Worm (Caenorhabditis elegans): Measurements from ENCODE around the gene hpo-36.
A peak's percentile ranks its signal among the peaks of the same experiment; 100 is the strongest.

Gene hpo-36

DNA sequence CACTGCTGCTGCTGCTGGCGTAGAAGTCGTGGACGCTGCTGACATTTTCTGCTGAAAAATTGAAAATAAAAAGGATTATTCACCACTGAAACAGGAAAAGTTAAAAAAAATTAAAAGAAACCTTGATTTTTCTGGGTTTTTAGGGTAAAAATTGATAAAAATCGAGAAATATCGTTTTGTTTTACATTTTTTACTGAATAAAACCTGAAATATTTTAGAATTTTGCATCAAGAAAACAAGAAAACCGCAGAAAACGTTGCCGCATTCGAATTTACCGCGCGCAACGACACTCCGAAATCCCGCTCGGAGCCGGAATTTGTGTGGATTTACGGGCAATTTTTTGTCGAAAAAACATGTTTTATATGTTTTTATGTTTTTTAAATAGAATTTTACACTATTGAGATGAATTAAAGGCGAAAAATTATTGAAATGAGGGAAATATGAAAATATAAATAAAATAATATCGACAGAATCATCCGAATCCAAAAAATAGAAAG is 20.3 kb upstream of the hpo-36 start, which contains the start of gene chk-1:
chk-1 (minus strand) TSS at position 51 of the 497 bp plus-strand sequence.
- TF ChIP-seq pha-4 (GFP tag; IDR thresholded peaks at IDR 0.05) (no peak), pha-4 (tag; optimal IDR thresholded peaks at IDR 0.05) (peak; percentile 24), nhr-76 (tag; optimal IDR thresholded peaks at IDR 0.05) (no peak), rbr-2 (tag; optimal IDR thresholded peaks at IDR 0.05) (peak; percentile 39), dpl-1 (GFP tag; optimal IDR thresholded peaks at IDR 0.05) (peak; percentile 95), hlh-11 (tag; optimal IDR thresholded peaks at IDR 0.05) (peak; percentile 50), hlh-30 (tag; optimal IDR thresholded peaks at IDR 0.05; ENCODE audit: insufficient read depth) (peak; percentile 52), lin-29 (GFP tag; IDR thresholded peaks at IDR 0.05) (no peak), mxl-2 (GFP tag; conservative IDR thresholded peaks at IDR 0.05) (no peak), pqm-1 (tag; optimal IDR thresholded peaks at IDR 0.05) (no peak), F49E8.2 (tag; optimal IDR thresholded peaks at IDR 0.05; ENCODE audit: borderline replicate concordance) (no peak), nhr-77 (tag; optimal IDR thresholded peaks at IDR 0.05) (peak; percentile 35), egl-27 (tag; optimal IDR thresholded peaks at IDR 0.05) (no peak), skn-1 (tag; optimal IDR thresholded peaks at IDR 0.05) (no peak), madf-5 (GFP tag; IDR thresholded peaks at IDR 0.05) (no peak), mdt-29 (GFP tag; IDR thresholded peaks at IDR 0.05) (no peak), dmd-6 (GFP tag; IDR thresholded peaks at IDR 0.05) (peak; percentile 14; the same call in 1 of the 2 replicates), daf-8 (GFP tag; IDR thresholded peaks at IDR 0.05) (no peak), hif-1 (tag; optimal IDR thresholded peaks at IDR 0.05) (peak in 1 of 2 experiments; percentile 63), ctbp-1 (GFP tag; IDR thresholded peaks at IDR 0.05) (no peak), R02D3.7 (tag; optimal IDR thresholded peaks at IDR 0.05) (peak; percentile 88), zip-11 (GFP tag; IDR thresholded peaks at IDR 0.05) (no peak), lin-13 (GFP tag; optimal IDR thresholded peaks at IDR 0.05) (no peak), tag-97 (GFP tag; IDR thresholded peaks at IDR 0.05) (no peak), mep-1 (tag; optimal IDR thresholded peaks at IDR 0.05) (no peak), nhr-41 (GFP tag; IDR thresholded peaks at IDR 0.05) (no peak), dmd-9 (GFP tag; IDR thresholded peaks at IDR 0.05) (no peak), tra-1 (GFP tag; IDR thresholded peaks at IDR 0.05) (no peak), Y48G9A.11 (GFP tag; IDR thresholded peaks at IDR 0.05) (peak; percentile 97), ceh-62 (tag; optimal IDR thresholded peaks at IDR 0.05) (no peak), lin-1 (GFP tag; IDR thresholded peaks at IDR 0.05) (no peak), ceh-44 (GFP tag; IDR thresholded peaks at IDR 0.05) (no peak), mes-2 (tag; optimal IDR thresholded peaks at IDR 0.05; ENCODE audit: poor library complexity, severe bottlenecking) (peak; percentile 83), unc-62 (GFP tag; optimal IDR thresholded peaks at IDR 0.05 in 1 of 2) (no peak), unc-62 (tag; optimal IDR thresholded peaks at IDR 0.05) (no peak), nhr-48 (tag; optimal IDR thresholded peaks at IDR 0.05) (no peak)

ce11 chrV:3756887-3757286 is 17.7 kb upstream of the hpo-36 start, which contains the start of gene gid-7:
TSS of gene gid-7 (minus strand) at chrV:3757074.
- TF ChIP-seq mdt-29 (GFP tag; IDR thresholded peaks at IDR 0.05) (no peak), tra-1 (GFP tag; IDR thresholded peaks at IDR 0.05) (no peak), attf-4 (tag; optimal IDR thresholded peaks at IDR 0.05) (no peak), jun-1 (tag; optimal IDR thresholded peaks at IDR 0.05) (no peak), ceh-82 (tag; optimal IDR thresholded peaks at IDR 0.05) (no peak), F10B5.3 (tag; optimal IDR thresholded peaks at IDR 0.05) (no peak), zfp-3 (GFP tag; conservative IDR thresholded peaks at IDR 0.05) (no peak), nhr-48 (tag; optimal IDR thresholded peaks at IDR 0.05) (no peak), lir-3 (tag; optimal IDR thresholded peaks at IDR 0.05) (no peak), aha-1 (tag) (peak; percentile 95), nhr-28 (tag; optimal IDR thresholded peaks at IDR 0.05) (peak; percentile 20), Y75B8A.6 (GFP tag; IDR thresholded peaks at IDR 0.05) (no peak), dmd-8 (GFP tag; IDR thresholded peaks at IDR 0.05) (no peak), unc-62 (GFP tag; optimal IDR thresholded peaks at IDR 0.05 in 1 of 2) (peak in 1 of 2 experiments; percentile 96), unc-62 (tag; optimal IDR thresholded peaks at IDR 0.05) (no peak), ztf-7 (tag; optimal IDR thresholded peaks at IDR 0.05) (no peak), spr-3 (GFP tag; optimal IDR thresholded peaks at IDR 0.05) (no peak), daf-16 (GFP tag; optimal IDR thresholded peaks at IDR 0.05) (no peak), daf-16 (tag; optimal IDR thresholded peaks at IDR 0.05) (peak; percentile 24), Y48G9A.11 (GFP tag; IDR thresholded peaks at IDR 0.05) (0 out of 2 replicates have a peak, but pooled peaks have one; percentile 26), unc-130 (GFP tag; optimal IDR thresholded peaks at IDR 0.05) (peak; percentile 2), mdl-1 (tag; optimal IDR thresholded peaks at IDR 0.05) (no peak), arid-1 (GFP tag; conservative IDR thresholded peaks at IDR 0.05) (no peak; the same call in 1 of the 2 replicates)
